Worm (Caenorhabditis elegans): ENCODE data around the gene srw-79.

The srw-79 gene

ce11 chrII:2913505-2913904 lies 33.0 kb upstream of the srw-79 start, which contains the start of gene ubc-15:
Gene ubc-15 (minus strand): TSS chrII:2913605.
- TF ChIP-seq unc-55 (GFP tag; optimal IDR thresholded peaks at IDR 0.05) (peak; percentile 5), egl-27 (tag; optimal IDR thresholded peaks at IDR 0.05) (no peak)

- TF ChIP-seq lin-39 (tag; optimal IDR thresholded peaks at IDR 0.05) = no peak
- no peak for TF ChIP-seq mdl-1 (tag; optimal IDR thresholded peaks at IDR 0.05)
- TF ChIP-seq elt-1 (tag; optimal IDR thresholded peaks at IDR 0.05) = no peak
- peak; percentile 27 for TF ChIP-seq gmeb-1 (tag; optimal IDR thresholded peaks at IDR 0.05)
- no peak for TF ChIP-seq nhr-129 (tag; optimal IDR thresholded peaks at IDR 0.05)
- no peak for TF ChIP-seq sma-9 (GFP tag; optimal IDR thresholded peaks at IDR 0.05)
- TF ChIP-seq sma-9 (tag; optimal IDR thresholded peaks at IDR 0.05) = no peak
- TF ChIP-seq lin-11 (tag; optimal IDR thresholded peaks at IDR 0.05) = no peak
- TF ChIP-seq alr-1 (tag; optimal IDR thresholded peaks at IDR 0.05) = no peak
- TF ChIP-seq nhr-21 (tag; optimal IDR thresholded peaks at IDR 0.05) = no peak
- TF ChIP-seq nhr-25 (tag; optimal IDR thresholded peaks at IDR 0.05) = no peak
- TF ChIP-seq blmp-1 (tag; optimal IDR thresholded peaks at IDR 0.05; ENCODE audit: insufficient read depth) = no peak
- TF ChIP-seq lsy-2 (tag; optimal IDR thresholded peaks at IDR 0.05) = peak in 1 of 2 experiments; percentile 25
- TF ChIP-seq sma-3 (GFP tag; optimal IDR thresholded peaks at IDR 0.05) = no peak
- TF ChIP-seq F13H6.1 (tag; optimal IDR thresholded peaks at IDR 0.05) = no peak
- TF ChIP-seq mab-5 (tag; optimal IDR thresholded peaks at IDR 0.05) = no peak
- no peak for TF ChIP-seq ceh-82 (tag; optimal IDR thresholded peaks at IDR 0.05)
- no peak for TF ChIP-seq nhr-11 (tag; optimal IDR thresholded peaks at IDR 0.05)
- TF ChIP-seq unc-39 (tag; optimal IDR thresholded peaks at IDR 0.05) = no peak
- no peak for TF ChIP-seq R02D3.7 (tag; optimal IDR thresholded peaks at IDR 0.05)
- no peak for TF ChIP-seq ceh-16 (tag; optimal IDR thresholded peaks at IDR 0.05)
- peak; percentile 34 for TF ChIP-seq unc-55 (GFP tag; optimal IDR thresholded peaks at IDR 0.05)
- TF ChIP-seq egl-27 (tag; optimal IDR thresholded peaks at IDR 0.05) = no peak
- no peak for TF ChIP-seq snpc-4 (tag; optimal IDR thresholded peaks at IDR 0.05)
- TF ChIP-seq sem-4 (tag; optimal IDR thresholded peaks at IDR 0.05) = no peak
- TF ChIP-seq nhr-23 (tag; optimal IDR thresholded peaks at IDR 0.05) = no peak
- no peak for TF ChIP-seq lin-13 (GFP tag; optimal IDR thresholded peaks at IDR 0.05)
- TF ChIP-seq C34F6.9 (tag; optimal IDR thresholded peaks at IDR 0.05) = peak; percentile 19
- TF ChIP-seq nhr-6 (tag; optimal IDR thresholded peaks at IDR 0.05) = no peak
- TF ChIP-seq nhr-12 (tag; optimal IDR thresholded peaks at IDR 0.05) = no peak
- no peak for TF ChIP-seq ztf-11 (tag; optimal IDR thresholded peaks at IDR 0.05)
- TF ChIP-seq mbf-1 (tag; optimal IDR thresholded peaks at IDR 0.05) = no peak
- TF ChIP-seq peb-1 (tag; optimal IDR thresholded peaks at IDR 0.05) = no peak
Observed at ce11 chrII:2919074-2919857, 27.3 kb upstream of the srw-79 start, which contains the start of the genes ncap-1 and Y110A2AR.1. Gene ncap-1 (minus strand): TSS chrII:2919314. Gene Y110A2AR.1 (plus strand): TSS chrII:2919710.

ce11 chrII:2920234-2920633 lies 26.3 kb upstream of the srw-79 start:
- TF ChIP-seq gmeb-1 (tag; optimal IDR thresholded peaks at IDR 0.05) (no peak), zag-1 (tag; optimal IDR thresholded peaks at IDR 0.05) (no peak), ZK546.5 (tag; optimal IDR thresholded peaks at IDR 0.05) (no peak), elt-1 (tag; optimal IDR thresholded peaks at IDR 0.05) (no peak), nhr-6 (tag; optimal IDR thresholded peaks at IDR 0.05) (no peak), nhr-10 (tag; optimal IDR thresholded peaks at IDR 0.05) (no peak), ama-1 (optimal IDR thresholded peaks at IDR 0.05) (no peak), lsy-2 (tag; optimal IDR thresholded peaks at IDR 0.05) (no peak), egl-27 (tag; optimal IDR thresholded peaks at IDR 0.05) (no peak), unc-39 (tag; optimal IDR thresholded peaks at IDR 0.05) (no peak), unc-55 (GFP tag; optimal IDR thresholded peaks at IDR 0.05) (no peak), F13H6.1 (tag; optimal IDR thresholded peaks at IDR 0.05) (no peak), nhr-129 (tag; optimal IDR thresholded peaks at IDR 0.05) (no peak), ceh-82 (tag; optimal IDR thresholded peaks at IDR 0.05) (no peak)

All from whole organism, L2 larva.